Worm (Caenorhabditis elegans): ENCODE data around the gene lec-2.

DNA sequence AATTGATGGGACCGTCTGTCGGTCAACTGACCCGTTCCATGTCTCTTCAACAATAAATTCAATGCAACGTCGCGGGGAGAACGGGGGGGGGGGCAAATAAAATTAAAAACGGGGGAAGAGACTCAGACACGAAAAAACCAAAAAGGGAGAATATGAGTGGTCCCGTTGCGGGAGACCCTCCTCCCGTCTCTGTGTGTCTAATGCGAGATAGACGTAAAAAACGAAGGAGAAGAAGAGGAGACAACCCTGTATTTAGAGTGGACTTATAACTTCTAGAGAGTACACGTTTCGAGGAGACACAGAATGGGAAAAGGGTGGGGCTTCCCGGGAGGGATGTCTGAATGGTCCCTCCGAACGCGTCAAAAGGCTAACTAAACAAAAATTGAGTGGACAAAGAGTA is 49.5 kb upstream of the lec-2 start:
- TF ChIP-seq fos-1 (tag; optimal IDR thresholded peaks at IDR 0.05), result no peak
- no peak for TF ChIP-seq nhr-11 (tag; optimal IDR thresholded peaks at IDR 0.05)
- no peak for TF ChIP-seq ZK546.5 (tag; optimal IDR thresholded peaks at IDR 0.05)
- no peak for TF ChIP-seq ztf-4 (tag; optimal IDR thresholded peaks at IDR 0.05)
- TF ChIP-seq ceh-16 (tag; optimal IDR thresholded peaks at IDR 0.05), result no peak
- TF ChIP-seq unc-39 (tag; optimal IDR thresholded peaks at IDR 0.05), result no peak
- no peak for TF ChIP-seq nhr-12 (tag; optimal IDR thresholded peaks at IDR 0.05)

Measured in whole organism, L2 larva.